Worm (Caenorhabditis elegans): ENCODE data around the gene T28H10.1.

T28H10.1 gene

ce11 chrV:12548830-12549229, 45.2 kb downstream of the T28H10.1 start:
- no peak for TF ChIP-seq mab-5 (tag; optimal IDR thresholded peaks at IDR 0.05)

DNA sequence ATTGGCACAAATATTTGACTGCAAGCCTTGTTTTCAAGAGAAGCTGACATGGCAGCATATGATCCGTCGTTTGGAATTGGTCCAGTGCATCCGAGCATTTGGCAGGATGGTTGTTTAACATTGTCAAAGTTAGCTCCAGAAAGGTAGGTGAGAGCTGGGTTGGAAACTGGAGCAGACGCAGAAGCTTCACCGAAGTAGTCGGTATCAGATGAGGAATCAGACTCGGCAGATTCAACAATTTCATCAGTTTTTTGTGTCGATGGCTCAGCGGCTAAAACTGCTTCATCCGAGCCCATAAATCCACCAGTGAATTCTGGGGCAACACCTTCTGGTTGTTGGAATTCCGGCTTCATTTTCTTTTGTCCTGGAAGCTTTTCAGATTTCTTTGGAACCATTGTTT, 46.0 kb downstream of the T28H10.1 start:
- TF ChIP-seq hlh-1 (tag; optimal IDR thresholded peaks at IDR 0.05) (no peak), nhr-2 (tag; optimal IDR thresholded peaks at IDR 0.05) (no peak), bed-3 (GFP tag; optimal IDR thresholded peaks at IDR 0.05) (no peak), mls-2 (tag; optimal IDR thresholded peaks at IDR 0.05) (no peak), sem-2 (GFP tag; optimal IDR thresholded peaks at IDR 0.05) (no peak), drap-1 (GFP tag; optimal IDR thresholded peaks at IDR 0.05) (no peak), ceh-43 (GFP tag; optimal IDR thresholded peaks at IDR 0.05) (no peak), flh-1 (GFP tag; optimal IDR thresholded peaks at IDR 0.05) (no peak), ztf-11 (tag; optimal IDR thresholded peaks at IDR 0.05) (no peak), unc-120 (tag; optimal IDR thresholded peaks at IDR 0.05; ENCODE audit: poor library complexity, severe bottlenecking) (no peak)

ce11 chrV:12550036-12550626, 46.5 kb downstream of the T28H10.1 start, which contains the start of gene F45D3.3:
F45D3.3 (minus strand) TSS chrV:12550385.
- TF ChIP-seq ztf-11 (tag; optimal IDR thresholded peaks at IDR 0.05) (no peak), ceh-43 (GFP tag; optimal IDR thresholded peaks at IDR 0.05) (no peak), sem-2 (GFP tag; optimal IDR thresholded peaks at IDR 0.05) (no peak), unc-62 (GFP tag; optimal IDR thresholded peaks at IDR 0.05) (no peak), ces-1 (GFP tag; optimal IDR thresholded peaks at IDR 0.05) (no peak), zip-8 (tag; optimal IDR thresholded peaks at IDR 0.05) (no peak), bed-3 (GFP tag; optimal IDR thresholded peaks at IDR 0.05) (no peak), lin-32 (GFP tag; optimal IDR thresholded peaks at IDR 0.05) (no peak)

DNA sequence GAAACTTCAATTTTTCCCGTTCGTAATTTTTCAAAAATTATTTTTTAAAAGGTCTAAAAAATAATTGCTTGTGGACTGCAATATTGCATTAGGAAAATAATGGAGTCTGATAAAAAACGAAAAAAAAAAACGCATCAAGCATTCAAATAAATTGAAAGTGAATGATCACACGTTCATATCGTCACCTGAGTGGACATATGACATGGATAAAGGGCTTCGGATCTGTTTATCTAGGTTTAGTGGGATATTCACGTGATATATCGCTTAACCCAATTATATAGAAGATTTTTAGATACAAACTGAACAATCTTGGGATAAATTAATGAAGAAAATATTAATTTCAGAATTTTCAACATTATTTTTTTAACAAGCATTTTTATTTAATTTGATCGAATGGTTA, 47.2 kb downstream of the T28H10.1 start:
- TF ChIP-seq lin-13 (tag; optimal IDR thresholded peaks at IDR 0.05) (no peak), hlh-1 (tag; optimal IDR thresholded peaks at IDR 0.05) (no peak), unc-62 (GFP tag; optimal IDR thresholded peaks at IDR 0.05) (no peak)

- no peak for TF ChIP-seq unc-120 (tag; optimal IDR thresholded peaks at IDR 0.05; ENCODE audit: poor library complexity, severe bottlenecking)
- no peak for TF ChIP-seq lin-13 (tag; optimal IDR thresholded peaks at IDR 0.05)
- TF ChIP-seq tbx-8 (GFP tag; optimal IDR thresholded peaks at IDR 0.05): no peak
- no peak for TF ChIP-seq ham-2 (GFP tag; optimal IDR thresholded peaks at IDR 0.05)
- TF ChIP-seq flh-1 (GFP tag; optimal IDR thresholded peaks at IDR 0.05): no peak
- no peak for TF ChIP-seq cnd-1 (tag; optimal IDR thresholded peaks at IDR 0.05)
- TF ChIP-seq M03D4.4 (tag; optimal IDR thresholded peaks at IDR 0.05): no peak
- no peak for TF ChIP-seq elt-1 (tag; optimal IDR thresholded peaks at IDR 0.05; ENCODE audit: borderline replicate concordance, insufficient read depth)
- TF ChIP-seq mls-2 (tag; optimal IDR thresholded peaks at IDR 0.05): no peak
These were observed 48.3 kb downstream of the T28H10.1 start for ce11 chrV:12551638-12552478.

DNA sequence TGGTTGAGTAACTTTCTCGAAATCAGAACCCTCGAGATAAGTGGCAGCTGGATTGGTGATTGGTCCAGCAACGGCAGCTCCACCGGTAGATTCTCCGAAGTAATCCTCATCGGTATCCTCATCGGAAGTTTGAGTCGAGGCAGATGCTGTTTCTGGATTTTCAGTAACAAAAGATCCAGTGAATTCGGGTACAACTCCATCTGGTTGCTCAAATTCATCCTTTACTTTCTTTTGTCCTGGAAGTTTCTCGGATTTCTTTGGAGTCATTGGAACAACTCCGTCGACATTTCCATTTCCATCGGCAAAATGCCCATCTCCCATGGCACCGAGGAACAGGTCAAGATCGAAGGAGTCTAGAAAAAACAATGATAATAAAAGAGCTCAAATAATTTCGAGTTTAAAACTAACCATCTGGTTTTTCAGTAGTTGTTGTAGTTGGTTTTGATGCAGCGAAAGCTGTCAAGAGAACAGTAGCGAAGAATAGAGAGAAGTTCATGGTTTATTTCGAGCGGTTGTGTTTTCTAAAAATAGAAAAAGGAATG, 49.1 kb downstream of the T28H10.1 start, which contains the start of gene F45D3.4:
Gene F45D3.4, minus strand, starts transcription at position 521 of the 542 bp plus-strand sequence.
- TF ChIP-seq drap-1 (GFP tag; optimal IDR thresholded peaks at IDR 0.05): no peak
- no peak for TF ChIP-seq mep-1 (tag; optimal IDR thresholded peaks at IDR 0.05)
- no peak for TF ChIP-seq lsy-2 (tag; optimal IDR thresholded peaks at IDR 0.05)
- no peak for TF ChIP-seq unc-120 (tag; optimal IDR thresholded peaks at IDR 0.05; ENCODE audit: poor library complexity, severe bottlenecking)
- TF ChIP-seq zip-8 (tag; optimal IDR thresholded peaks at IDR 0.05): no peak
- TF ChIP-seq bed-3 (GFP tag; optimal IDR thresholded peaks at IDR 0.05): no peak
- no peak for TF ChIP-seq nhr-12 (tag; optimal IDR thresholded peaks at IDR 0.05)
- TF ChIP-seq M03D4.4 (tag; optimal IDR thresholded peaks at IDR 0.05): no peak
- TF ChIP-seq unc-39 (tag; optimal IDR thresholded peaks at IDR 0.05): no peak
- TF ChIP-seq mab-5 (tag; optimal IDR thresholded peaks at IDR 0.05): no peak
- TF ChIP-seq flh-1 (GFP tag; optimal IDR thresholded peaks at IDR 0.05): no peak
- no peak for TF ChIP-seq lin-13 (tag; optimal IDR thresholded peaks at IDR 0.05)
- no peak for TF ChIP-seq snpc-4 (tag; optimal IDR thresholded peaks at IDR 0.05)
- TF ChIP-seq nhr-28 (tag; optimal IDR thresholded peaks at IDR 0.05): no peak
- TF ChIP-seq nhr-237 (tag; optimal IDR thresholded peaks at IDR 0.05): no peak
- TF ChIP-seq ham-2 (GFP tag; optimal IDR thresholded peaks at IDR 0.05): no peak
- no peak for TF ChIP-seq ceh-39 (tag; optimal IDR thresholded peaks at IDR 0.05)
- TF ChIP-seq lin-32 (GFP tag; optimal IDR thresholded peaks at IDR 0.05): no peak
- no peak for TF ChIP-seq tbx-8 (GFP tag; optimal IDR thresholded peaks at IDR 0.05)
- no peak for TF ChIP-seq mls-2 (tag; optimal IDR thresholded peaks at IDR 0.05)

Data from whole organism, mixed stage, embryonic.